Worm (Caenorhabditis elegans) whole organism, midembryonic: ENCODE measurements around the gene C54F6.15.

ENCODE experiments used
- flt-1 ChIP-seq: fragments of 200-800 bp; sonication (Bioruptor generic); IDR thresholded peaks from 2 replicates; pipeline ENCODE4 v1.3.6; 2022; ENCODE audit warnings: missing genetic modification characterization, missing compliant biosample characterization
- klf-2 ChIP-seq: fragments of 200-800 bp; sonication (Bioruptor generic); conservative IDR thresholded peaks from 2 replicates; pipeline ENCODE4 v1.3.6; 2022; ENCODE audit warnings: missing genetic modification reagents, missing genetic modification characterization, missing compliant biosample characterization
- ref-1 ChIP-seq: fragments of 200-800 bp; sonication (Bioruptor generic); conservative IDR thresholded peaks from 2 replicates; pipeline ENCODE4 v1.3.6; 2022; ENCODE audit warnings: missing genetic modification reagents, missing genetic modification characterization, missing compliant biosample characterization

DNA sequence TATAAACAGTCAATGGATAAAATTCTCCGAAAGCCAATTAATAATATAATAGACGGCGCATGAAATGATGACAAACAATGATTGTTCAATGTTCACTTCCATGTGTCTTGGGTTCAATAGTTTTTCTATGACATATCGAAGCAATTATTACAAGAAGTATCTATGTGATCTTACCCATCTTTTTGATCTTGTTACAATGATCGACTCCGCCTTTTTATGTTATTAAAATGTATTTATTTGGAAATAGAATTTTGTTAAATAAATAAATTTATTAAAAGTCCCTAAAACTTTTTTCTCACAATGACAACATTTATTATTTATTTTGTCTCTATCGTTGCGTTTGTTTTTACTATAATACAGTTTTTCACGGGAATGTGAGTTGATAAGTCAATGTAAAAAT is 7.7 kb upstream of the C54F6.15 start, which contains the start of gene swt-2:
- TF ChIP-seq klf-2 (GFP tag; lab: Robert Waterston, UW) (no peak), flt-1 (GFP tag; lab: Robert Waterston, UW) (no peak), ref-1 (GFP tag; lab: Robert Waterston, UW) (no peak)
